Worm (Caenorhabditis elegans) whole organism, young adult: ENCODE results near the gene sulp-3.

Source experiments
- B0261.1 ChIP-seq: sonication (generic microtip); optimal IDR thresholded peaks from 2 replicates; lab custom pipeline; 2016; ENCODE audit warnings: mild to moderate bottlenecking, missing genetic modification characterization, moderate library complexity, missing compliant biosample characterization
- F22D6.2 ChIP-seq: sonication (generic microtip); optimal IDR thresholded peaks from 2 replicates; lab custom pipeline; 2016; ENCODE audit warnings: mild to moderate bottlenecking, missing genetic modification characterization, missing compliant biosample characterization
- F33H1.4 ChIP-seq: fragments of 200-800 bp; sonication (Bioruptor generic); IDR thresholded peaks from 2 replicates; pipeline ENCODE4 v1.3.6; 2022; ENCODE audit warnings: missing genetic modification reagents, missing genetic modification characterization, missing compliant biosample characterization
- F55B11.4 ChIP-seq: sonication (generic microtip); optimal IDR thresholded peaks from 2 replicates; lab custom pipeline; 2016; ENCODE audit warnings: missing compliant biosample characterization, missing genetic modification characterization, borderline replicate concordance; ENCODE audit not compliant: insufficient read depth
- ama-1 ChIP-seq, 3 experiments: fragments of 150-350 bp in 1 of 3; sonication (generic microtip) in 2 of 3; optimal IDR thresholded peaks; 2 replicates each; lab custom pipeline; 2014 to 2018; ENCODE audit warnings: missing biosample characterization in 2 of 3, missing genetic modification characterization in 2 of 3, missing genetic modification reagents in 2 of 3
- cebp-1 ChIP-seq, 2 experiments: fragments of 200-800 bp in 1 of 2; sonication (Bioruptor generic) in 1 of 2; sonication (generic microtip) in 1 of 2; IDR thresholded peaks in 1 of 2; optimal IDR thresholded peaks in 1 of 2; 2 replicates each; pipeline versions ENCODE4 v1.3.6 to Lab custom; 2017 to 2022; ENCODE audit warnings: missing compliant biosample characterization in 2 of 2, missing genetic modification characterization in 2 of 2, mild to moderate bottlenecking in 1 of 2, missing genetic modification reagents in 1 of 2, moderate library complexity in 1 of 2
- cebp-2 ChIP-seq: fragments of 200-800 bp; sonication (Bioruptor generic); IDR thresholded peaks from 2 replicates; pipeline ENCODE4 v1.3.6; 2022; ENCODE audit warnings: missing genetic modification characterization, missing compliant biosample characterization
- ceh-100 ChIP-seq: fragments of 200-800 bp; sonication (Bioruptor generic); IDR thresholded peaks from 2 replicates; pipeline ENCODE4 v1.3.6; 2022; ENCODE audit warnings: missing genetic modification reagents, missing genetic modification characterization, missing compliant biosample characterization
- ceh-27 ChIP-seq: fragments of 200-800 bp; sonication (Bioruptor generic); optimal IDR thresholded peaks from 2 replicates; lab custom pipeline; 2018; ENCODE audit warnings: mild to moderate bottlenecking, missing genetic modification characterization, moderate library complexity, missing compliant biosample characterization
- die-1 ChIP-seq: sonication (generic microtip); optimal IDR thresholded peaks from 2 replicates; lab custom pipeline; 2016; ENCODE audit warnings: missing genotype, mild to moderate bottlenecking, missing genetic modification characterization, missing compliant biosample characterization
- dox-1 ChIP-seq: fragments of 200-800 bp; sonication (Bioruptor generic); IDR thresholded peaks from 2 replicates; pipeline ENCODE4 v1.3.6; 2022; ENCODE audit warnings: missing genetic modification reagents, missing genetic modification characterization, missing compliant biosample characterization
- dpl-1 ChIP-seq: fragments of 150-350 bp; optimal IDR thresholded peaks from 2 replicates; lab custom pipeline; 2014; ENCODE audit warnings: missing biosample characterization, missing genetic modification reagents, missing genetic modification characterization
- egl-18 ChIP-seq: fragments of 200-800 bp; sonication (Bioruptor generic); IDR thresholded peaks from 2 replicates; pipeline ENCODE4 v1.3.6; 2022; ENCODE audit warnings: missing genetic modification reagents, missing genetic modification characterization, missing compliant biosample characterization
- egrh-3 ChIP-seq: fragments of 200-800 bp; sonication (Bioruptor generic); IDR thresholded peaks from 2 replicates; pipeline ENCODE4 v1.3.6; 2022; ENCODE audit warnings: missing genetic modification reagents, missing genetic modification characterization, missing compliant biosample characterization
- gei-17 ChIP-seq: fragments of 200-800 bp; sonication (Bioruptor generic); optimal IDR thresholded peaks from 2 replicates; lab custom pipeline; 2018; ENCODE audit warnings: mild to moderate bottlenecking, missing genetic modification characterization, missing compliant biosample characterization
- hlh-26 ChIP-seq: fragments of 200-800 bp; sonication (Bioruptor generic); conservative IDR thresholded peaks from 2 replicates; pipeline ENCODE4 v1.3.6; 2022; ENCODE audit warnings: missing genetic modification reagents, missing genetic modification characterization, missing compliant biosample characterization
- hmg-1.2 ChIP-seq: fragments of 200-800 bp; sonication (Bioruptor generic); IDR thresholded peaks from 2 replicates; pipeline ENCODE4 v1.3.6; 2022; ENCODE audit warnings: missing genetic modification reagents, missing genetic modification characterization, missing compliant biosample characterization
- hmg-20 ChIP-seq: fragments of 200-800 bp; sonication (Bioruptor generic); IDR thresholded peaks from 2 replicates; pipeline ENCODE4 v1.3.6; 2022; ENCODE audit warnings: missing genetic modification reagents, missing genetic modification characterization, missing compliant biosample characterization
- lin-54 ChIP-seq: fragments of 200-800 bp; sonication (Bioruptor generic); optimal IDR thresholded peaks from 2 replicates; lab custom pipeline; 2018; ENCODE audit warnings: mild to moderate bottlenecking, missing genetic modification characterization, missing compliant biosample characterization
- lir-1 ChIP-seq: fragments of 200-800 bp; sonication (Bioruptor generic); conservative IDR thresholded peaks from 2 replicates; pipeline ENCODE4 v1.3.6; 2022; ENCODE audit warnings: missing genetic modification reagents, missing genetic modification characterization, missing compliant biosample characterization
- lsl-1 ChIP-seq: fragments of 200-800 bp; sonication (Bioruptor generic); optimal IDR thresholded peaks from 2 replicates; lab custom pipeline; 2018; ENCODE audit warnings: mild to moderate bottlenecking, missing genetic modification characterization, moderate library complexity, missing compliant biosample characterization
- madf-10 ChIP-seq: sonication (generic microtip); optimal IDR thresholded peaks from 2 replicates; lab custom pipeline; 2016; ENCODE audit warnings: mild to moderate bottlenecking, missing genetic modification characterization, missing compliant biosample characterization
- madf-8 ChIP-seq: fragments of 200-800 bp; sonication (Bioruptor generic); conservative IDR thresholded peaks from 2 replicates; pipeline ENCODE4 v1.3.6; 2022; ENCODE audit warnings: missing genetic modification reagents, missing genetic modification characterization, missing compliant biosample characterization
- mcd-1 ChIP-seq: fragments of 200-800 bp; sonication (Bioruptor generic); IDR thresholded peaks from 2 replicates; pipeline ENCODE4 v1.3.6; 2022; ENCODE audit warnings: missing genetic modification reagents, missing genetic modification characterization, missing compliant biosample characterization
- mel-28 ChIP-seq: sonication (generic microtip); optimal IDR thresholded peaks from 2 replicates; lab custom pipeline; 2016; ENCODE audit warnings: borderline replicate concordance, mild to moderate bottlenecking, missing genetic modification characterization, missing compliant biosample characterization
- mxl-1 ChIP-seq: sonication (generic microtip); optimal IDR thresholded peaks from 2 replicates; lab custom pipeline; 2016; ENCODE audit warnings: missing genetic modification characterization, missing compliant biosample characterization
- nfya-1 ChIP-seq: sonication (generic microtip); optimal IDR thresholded peaks from 2 replicates; lab custom pipeline; 2017; ENCODE audit warnings: antibody characterized with exemption, missing compliant biosample characterization, missing genetic modification characterization, borderline replicate concordance; ENCODE audit not compliant: insufficient read depth
- nfyb-1 ChIP-seq: fragments of 200-800 bp; sonication (Bioruptor generic); IDR thresholded peaks from 2 replicates; pipeline ENCODE4 v1.3.6; 2022; ENCODE audit warnings: missing genetic modification reagents, missing genetic modification characterization, missing compliant biosample characterization
- nhr-27 ChIP-seq: fragments of 200-800 bp; sonication (Bioruptor generic); optimal IDR thresholded peaks from 2 replicates; lab custom pipeline; 2018; ENCODE audit warnings: mild to moderate bottlenecking, missing genetic modification characterization, moderate library complexity, missing compliant biosample characterization
- pha-4 ChIP-seq: fragments of 150-350 bp; sonication (generic microtip); optimal IDR thresholded peaks from 2 replicates; lab custom pipeline; 2014; ENCODE audit warnings: missing biosample characterization, missing genetic modification reagents, missing genetic modification characterization
- rec-8 ChIP-seq, 2 experiments: sonication (generic microtip); optimal IDR thresholded peaks; 2 replicates each; lab custom pipeline; 2016; ENCODE audit warnings: mild to moderate bottlenecking in 2 of 2, missing genetic modification characterization in 2 of 2, missing genetic modification reagents in 2 of 2, missing genotype in 2 of 2, missing biosample characterization in 1 of 2, missing compliant biosample characterization in 1 of 2, moderate library complexity in 1 of 2
- repo-1 ChIP-seq: sonication (generic microtip); optimal IDR thresholded peaks from 2 replicates; lab custom pipeline; 2017; ENCODE audit warnings: mild to moderate bottlenecking, missing genetic modification characterization, missing compliant biosample characterization
- rpc-1 ChIP-seq, 2 experiments: fragments of 150-350 bp in 1 of 2; sonication (generic microtip) in 1 of 2; optimal IDR thresholded peaks; 2 replicates each; lab custom pipeline; 2014 to 2018; ENCODE audit warnings: missing biosample characterization in 1 of 2, missing genetic modification characterization in 1 of 2, missing genetic modification reagents in 1 of 2, missing genotype in 1 of 2
- snpc-3.4 ChIP-seq: sonication (generic microtip); optimal IDR thresholded peaks from 2 replicates; lab custom pipeline; 2017; ENCODE audit warnings: missing genetic modification characterization, mild to moderate bottlenecking, missing compliant biosample characterization, antibody characterized with exemption, moderate library complexity, missing genotype, missing genetic modification reagents
- snpc-4 ChIP-seq, 5 experiments: fragments of 150-350 bp in 1 of 5; sonication (generic microtip) in 4 of 5; optimal IDR thresholded peaks; 2 replicates each; lab custom pipeline; 2014 to 2018; ENCODE audit warnings: missing genetic modification characterization in 5 of 5, missing biosample characterization in 3 of 5, antibody characterized with exemption in 2 of 5, mild to moderate bottlenecking in 2 of 5, missing compliant biosample characterization in 2 of 5, missing genotype in 2 of 5, moderate library complexity in 2 of 5, missing genetic modification reagents in 1 of 5
- tbp1 ChIP-seq: fragments of 200-800 bp; sonication (Bioruptor generic); optimal IDR thresholded peaks from 2 replicates; lab custom pipeline; 2018; ENCODE audit warnings: mild to moderate bottlenecking, missing genetic modification characterization, missing compliant biosample characterization
- tbx-9 ChIP-seq: sonication (generic microtip); optimal IDR thresholded peaks from 2 replicates; lab custom pipeline; 2016; ENCODE audit warnings: borderline replicate concordance, missing genetic modification characterization, inconsistent platforms, missing compliant biosample characterization
- unc-130 ChIP-seq: sonication (generic microtip); optimal IDR thresholded peaks from 2 replicates; lab custom pipeline; 2016; ENCODE audit warnings: missing genetic modification reagents, missing genetic modification characterization, missing compliant biosample characterization
- unc-62 ChIP-seq: fragments of 150-350 bp; optimal IDR thresholded peaks from 2 replicates; lab custom pipeline; 2014; ENCODE audit warnings: missing biosample characterization, missing genetic modification reagents, missing genetic modification characterization
- zfh-2 ChIP-seq: fragments of 200-800 bp; sonication (Bioruptor generic); conservative IDR thresholded peaks from 2 replicates; pipeline ENCODE4 v1.3.6; 2022; ENCODE audit warnings: missing genetic modification reagents, missing genetic modification characterization, missing compliant biosample characterization
- zim-3 ChIP-seq: sonication (generic microtip); optimal IDR thresholded peaks from 2 replicates; lab custom pipeline; 2017; ENCODE audit warnings: mild to moderate bottlenecking, missing genetic modification characterization, moderate library complexity, missing compliant biosample characterization
- ztf-18 ChIP-seq: sonication (generic microtip); optimal IDR thresholded peaks from 2 replicates; lab custom pipeline; 2016; ENCODE audit warnings: missing genotype, mild to moderate bottlenecking, missing genetic modification characterization, missing compliant biosample characterization
- ztf-22 ChIP-seq: fragments of 200-800 bp; sonication (Bioruptor generic); optimal IDR thresholded peaks from 2 replicates; lab custom pipeline; 2018; ENCODE audit warnings: mild to moderate bottlenecking, missing genetic modification characterization, moderate library complexity, missing compliant biosample characterization
- ztf-28 ChIP-seq: fragments of 200-800 bp; sonication (Bioruptor generic); IDR thresholded peaks from 2 replicates; pipeline ENCODE4 v1.3.6; 2022; ENCODE audit warnings: missing genetic modification reagents, missing genetic modification characterization, missing compliant biosample characterization

Gene sulp-3

DNA sequence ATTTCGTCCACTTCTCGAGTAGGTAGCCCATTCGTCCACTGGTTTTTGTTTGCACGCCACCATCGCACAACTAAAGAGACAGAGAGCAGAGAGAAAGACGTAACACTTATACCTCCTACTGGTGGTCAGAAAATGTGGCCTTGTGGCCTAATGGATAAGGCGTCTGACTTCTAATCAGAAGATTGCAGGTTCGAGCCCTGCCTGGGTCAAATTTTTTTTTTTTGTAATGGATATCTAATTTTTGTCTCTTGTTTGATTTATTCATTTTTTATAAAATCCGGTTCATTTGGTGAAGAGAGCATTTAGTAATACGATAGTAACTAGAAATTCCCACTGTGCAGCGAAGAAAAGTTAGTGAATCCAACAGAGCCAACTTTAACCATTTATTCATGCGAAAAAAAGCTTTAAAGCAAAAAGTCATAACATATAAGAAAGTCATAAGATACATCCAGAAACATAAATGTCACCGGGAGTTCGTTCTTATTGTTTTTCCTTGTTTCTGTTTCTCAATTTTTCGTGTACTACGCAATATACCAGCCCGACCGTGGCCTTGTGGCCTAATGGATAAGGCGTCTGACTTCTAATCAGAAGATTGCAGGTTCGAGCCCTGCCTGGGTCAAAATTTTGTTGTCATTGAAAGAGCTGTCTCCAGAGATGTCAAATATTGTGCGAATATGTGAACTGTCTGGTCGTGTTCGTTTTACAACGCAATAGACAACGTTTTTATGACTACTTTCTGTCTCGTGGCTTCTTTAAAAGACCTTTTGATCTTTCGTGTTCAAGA is 21.9 kb downstream of the sulp-3 start:
- TF ChIP-seq egrh-3 (GFP tag; lab: Robert Waterston, UW) (peak; percentile 30), unc-130 (GFP tag; lab: Kevin White, UChicago) (no peak), nfyb-1 (GFP tag; lab: Robert Waterston, UW) (peak; percentile 62), B0261.1 (tag; lab: Kevin White, UChicago) (peak; percentile 90), hlh-26 (GFP tag; lab: Robert Waterston, UW) (no peak), madf-10 (tag; lab: Kevin White, UChicago) (peak; percentile 17), ceh-27 (no peak), rec-8 (tag; optimal IDR thresholded peaks at IDR 0.05; lab: Kevin White, UChicago) (no peak), zfh-2 (GFP tag; lab: Robert Waterston, UW) (no peak), lsl-1 (GFP tag; lab: Kevin White, UChicago) (no peak), tbx-9 (no peak), mel-28 (tag; lab: Kevin White, UChicago) (no peak), hmg-20 (GFP tag; lab: Robert Waterston, UW) (no peak), ztf-22 (GFP tag; lab: Kevin White, UChicago) (no peak), F33H1.4 (GFP tag; lab: Robert Waterston, UW) (no peak), cebp-2 (no peak), unc-62 (GFP tag; lab: Kevin White, UChicago) (no peak), dpl-1 (GFP tag; lab: Kevin White, UChicago) (no peak), snpc-3.4 (peak; percentile 45), mxl-1 (tag; lab: Kevin White, UChicago) (peak; percentile 33), snpc-4 (GFP tag; optimal IDR thresholded peaks at IDR 0.05; lab: Kevin White, UChicago) (peak; percentile 39), snpc-4 (tag; optimal IDR thresholded peaks at IDR 0.05; lab: Kevin White, UChicago) (peak in 2 of 4 experiments; percentile 17 to 31), cebp-1 (GFP tag; IDR thresholded peaks at IDR 0.05; lab: Robert Waterston, UW) (peak; percentile 46; the same call in 1 of the 2 replicates), cebp-1 (tag; optimal IDR thresholded peaks at IDR 0.05; lab: Kevin White, UChicago) (peak; percentile 29), gei-17 (GFP tag; lab: Kevin White, UChicago) (no peak), nhr-27 (tag; lab: Kevin White, UChicago) (no peak), tbp1 (GFP tag; lab: Kevin White, UChicago) (peak; percentile 95), F55B11.4 (tag; lab: Kevin White, UChicago) (no peak), rpc-1 (optimal IDR thresholded peaks at IDR 0.05; lab: Kevin White, UChicago) (peak; percentile 73), rpc-1 (tag; optimal IDR thresholded peaks at IDR 0.05; lab: Kevin White, UChicago) (peak; percentile 85), egl-18 (no peak), ztf-28 (0 out of 2 replicates have a peak, but pooled peaks have one; percentile 35), hmg-1.2 (peak; percentile 78), nfya-1 (no peak), lir-1 (0 out of 2 replicates have a peak, but pooled peaks have one; percentile 34), pha-4 (tag; lab: Kevin White, UChicago) (no peak), dox-1 (GFP tag; lab: Robert Waterston, UW) (peak; percentile 65), repo-1 (tag; lab: Kevin White, UChicago) (no peak), madf-8 (GFP tag; lab: Robert Waterston, UW) (no peak), ztf-18 (tag; lab: Kevin White, UChicago) (peak; percentile 20), zim-3 (peak; percentile 55), ama-1 (optimal IDR thresholded peaks at IDR 0.05; lab: Kevin White, UChicago) (no peak), ama-1 (GFP tag; optimal IDR thresholded peaks at IDR 0.05; lab: Kevin White, UChicago) (peak in 1 of 2 experiments; percentile 76), ceh-100 (no peak), lin-54 (GFP tag; lab: Kevin White, UChicago) (no peak), mcd-1 (0 out of 2 replicates have a peak, but pooled peaks have one; percentile 9), F22D6.2 (tag; lab: Kevin White, UChicago) (no peak), die-1 (tag; lab: Kevin White, UChicago) (peak; percentile 62)
